Fruit fly (Drosophila melanogaster): Measurements from ENCODE around the gene Mnt.

Mnt gene

DNA sequence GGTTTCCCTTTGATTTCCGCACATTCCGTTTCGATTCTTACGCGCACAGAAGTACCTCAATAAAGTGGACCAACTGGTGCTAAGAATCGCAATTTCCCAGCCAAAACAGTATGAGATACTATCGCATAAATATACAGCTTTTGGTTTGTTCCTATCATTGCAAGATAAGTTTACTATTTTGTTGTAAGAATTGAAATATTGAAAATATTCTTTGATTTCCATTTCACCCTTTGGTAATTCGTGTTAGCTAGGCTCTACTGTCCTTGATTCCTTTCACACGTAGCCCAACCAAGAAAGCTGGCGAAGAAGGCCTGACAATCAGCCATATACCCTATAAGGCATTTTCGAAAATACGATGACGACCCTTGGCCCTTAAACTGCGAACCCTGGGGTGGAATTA is 19.0 kb downstream of the Mnt start (continued):
- peak; percentile 68 for TF ChIP-seq CG7839 (tag; optimal IDR thresholded peaks at IDR 0.05)
- TF ChIP-seq hth (optimal IDR thresholded peaks at IDR 0.05): no peak
- TF ChIP-seq CG8765 (GFP tag; IDR thresholded peaks at IDR 0.05): no peak
- TF ChIP-seq ash1 (GFP tag; optimal IDR thresholded peaks at IDR 0.05): no peak
- TF ChIP-seq H15 (GFP tag; IDR thresholded peaks at IDR 0.05): 0 out of 3 replicates have a peak, but pooled peaks have one; percentile 22
- TF ChIP-seq CG6813 (GFP tag; optimal IDR thresholded peaks at IDR 0.05): peak; percentile 1
- TF ChIP-seq CG4360 (GFP tag; IDR thresholded peaks at IDR 0.05): no peak
- TF ChIP-seq Vsx1 (GFP tag; optimal IDR thresholded peaks at IDR 0.05): no peak
- no peak for TF ChIP-seq CG31388 (GFP tag; optimal IDR thresholded peaks at IDR 0.05)
- TF ChIP-seq CG11723 (GFP tag; optimal IDR thresholded peaks at IDR 0.05): no peak
- peak; percentile 30 for TF ChIP-seq CHES-1-like (GFP tag; optimal IDR thresholded peaks at IDR 0.05)
- 0 out of 2 replicates have a peak, but pooled peaks have one; percentile 15 for TF ChIP-seq esg (GFP tag; conservative IDR thresholded peaks at IDR 0.05)
- no peak for TF ChIP-seq CG17186 (GFP tag; optimal IDR thresholded peaks at IDR 0.05)
- TF ChIP-seq unpg (GFP tag; optimal IDR thresholded peaks at IDR 0.05): peak; percentile 54
- TF ChIP-seq CG13296 (GFP tag; optimal IDR thresholded peaks at IDR 0.05): peak; percentile 3
- peak; percentile 61 for TF ChIP-seq phol (tag; optimal IDR thresholded peaks at IDR 0.05)
- TF ChIP-seq so (GFP tag; IDR thresholded peaks at IDR 0.05): no peak
- TF ChIP-seq al (GFP tag; IDR thresholded peaks at IDR 0.05): no peak
- TF ChIP-seq CG1832 (GFP tag; optimal IDR thresholded peaks at IDR 0.05): no peak
- TF ChIP-seq Max (GFP tag; optimal IDR thresholded peaks at IDR 0.05): peak; percentile 2
- peak; percentile 57; the same call in 2 of the 3 replicates for TF ChIP-seq CG34422 (GFP tag; IDR thresholded peaks at IDR 0.05)
- no peak for TF ChIP-seq otp (GFP tag; IDR thresholded peaks at IDR 0.05)
- TF ChIP-seq sna (GFP tag; IDR thresholded peaks at IDR 0.05; ENCODE audit: partially characterized antibody): no peak
- TF ChIP-seq HLH54F (GFP tag; optimal IDR thresholded peaks at IDR 0.05): peak; percentile 20
- no peak for TF ChIP-seq vnd (GFP tag; IDR thresholded peaks at IDR 0.05; ENCODE audit: partially characterized antibody)
- no peak for TF ChIP-seq CG1233 (GFP tag; optimal IDR thresholded peaks at IDR 0.05)
- TF ChIP-seq fd96Cb (tag; optimal IDR thresholded peaks at IDR 0.05): peak; percentile 51
- TF ChIP-seq CG3995 (GFP tag; optimal IDR thresholded peaks at IDR 0.05): no peak
- no peak for TF ChIP-seq br (optimal IDR thresholded peaks at IDR 0.05)
- peak; percentile 38 for TF ChIP-seq CG12071 (GFP tag; optimal IDR thresholded peaks at IDR 0.05)
- no peak; the same call in 1 of the 2 replicates for TF ChIP-seq vvl (GFP tag; IDR thresholded peaks at IDR 0.05)
- peak; percentile 59 for TF ChIP-seq CG13424 (tag; optimal IDR thresholded peaks at IDR 0.05)
- peak; percentile 57 for TF ChIP-seq Antp (GFP tag; optimal IDR thresholded peaks at IDR 0.05)
- no peak for TF ChIP-seq exex (tag; optimal IDR thresholded peaks at IDR 0.05)
- TF ChIP-seq btn (GFP tag; optimal IDR thresholded peaks at IDR 0.05): no peak
- TF ChIP-seq kni (GFP tag; optimal IDR thresholded peaks at IDR 0.05): peak; percentile 33
- TF ChIP-seq CG33213 (GFP tag; optimal IDR thresholded peaks at IDR 0.05): peak; percentile 11
- TF ChIP-seq CG30403 (GFP tag; optimal IDR thresholded peaks at IDR 0.05): peak; percentile 48
- no peak for TF ChIP-seq CG11398 (GFP tag; optimal IDR thresholded peaks at IDR 0.05)
- TF ChIP-seq CG11696 (GFP tag; IDR thresholded peaks at IDR 0.05): 0 out of 2 replicates have a peak, but pooled peaks have one; percentile 18
- peak; percentile 25 for TF ChIP-seq chn (GFP tag; optimal IDR thresholded peaks at IDR 0.05)
- TF ChIP-seq NC2α (GFP tag; optimal IDR thresholded peaks at IDR 0.05): no peak
- TF ChIP-seq Meics (GFP tag; optimal IDR thresholded peaks at IDR 0.05): peak; percentile 53
- no peak for TF ChIP-seq Elba2 (GFP tag; optimal IDR thresholded peaks at IDR 0.05)
- no peak for TF ChIP-seq CG12744 (GFP tag; optimal IDR thresholded peaks at IDR 0.05)
- TF ChIP-seq CG15514 (GFP tag; optimal IDR thresholded peaks at IDR 0.05): peak; percentile 29
- no peak for TF ChIP-seq ham (GFP tag; IDR thresholded peaks at IDR 0.05)
- peak; percentile 93 for TF ChIP-seq sens (GFP tag)
- TF ChIP-seq CG17612 (GFP tag; IDR thresholded peaks at IDR 0.05): no peak
- TF ChIP-seq CG7271 (tag; optimal IDR thresholded peaks at IDR 0.05): no peak
- TF ChIP-seq Adf1 (GFP tag; IDR thresholded peaks at IDR 0.05): no peak
- no peak for TF ChIP-seq CG15479 (GFP tag; optimal IDR thresholded peaks at IDR 0.05)
